Fruit fly (Drosophila melanogaster): ENCODE measurements around the gene Ugt36A1.

Gene Ugt36A1

dm6 chr2L:3573172-3573755, 45.6 kb upstream of the Ugt36A1 start (continued):
- TF ChIP-seq tai (GFP tag; optimal IDR thresholded peaks at IDR 0.05) (no peak), dsf (GFP tag; optimal IDR thresholded peaks at IDR 0.05; ENCODE audit: borderline replicate concordance) (no peak), Dfd (GFP tag; optimal IDR thresholded peaks at IDR 0.05) (no peak), Hr83 (GFP tag; optimal IDR thresholded peaks at IDR 0.05; ENCODE audit: poor library complexity, severe bottlenecking) (peak; percentile 61), br (GFP tag; optimal IDR thresholded peaks at IDR 0.05) (peak; percentile 56)

- TF ChIP-seq Sp1 (GFP tag; optimal IDR thresholded peaks at IDR 0.05): peak; percentile 33
- TF ChIP-seq tai (GFP tag; optimal IDR thresholded peaks at IDR 0.05): no peak
- TF ChIP-seq HLH106 (tag; optimal IDR thresholded peaks at IDR 0.05): peak; percentile 38
- TF ChIP-seq h (GFP tag; optimal IDR thresholded peaks at IDR 0.05): peak; percentile 49
- TF ChIP-seq sv (GFP tag; optimal IDR thresholded peaks at IDR 0.05): peak; percentile 72
- TF ChIP-seq foxo (GFP tag; optimal IDR thresholded peaks at IDR 0.05): peak in 1 of 2 experiments; percentile 41
- TF ChIP-seq Hnf4 (GFP tag; optimal IDR thresholded peaks at IDR 0.05): peak; percentile 47
- peak; percentile 42 for TF ChIP-seq rgr (GFP tag; optimal IDR thresholded peaks at IDR 0.05)
- peak; percentile 34 for TF ChIP-seq br (GFP tag; optimal IDR thresholded peaks at IDR 0.05)
- TF ChIP-seq CrebA (GFP tag; optimal IDR thresholded peaks at IDR 0.05; ENCODE audit: borderline replicate concordance): no peak
- no peak for TF ChIP-seq GATAd (GFP tag; optimal IDR thresholded peaks at IDR 0.05)
- no peak for TF ChIP-seq CG32264 (GFP tag; optimal IDR thresholded peaks at IDR 0.05)
- TF ChIP-seq Dfd (GFP tag; optimal IDR thresholded peaks at IDR 0.05): no peak
- TF ChIP-seq ey (GFP tag; optimal IDR thresholded peaks at IDR 0.05): peak; percentile 58
- no peak for TF ChIP-seq Vsx2 (GFP tag; optimal IDR thresholded peaks at IDR 0.05; ENCODE audit: partially characterized antibody)
- TF ChIP-seq sage (GFP tag; optimal IDR thresholded peaks at IDR 0.05): no peak
- no peak for TF ChIP-seq N (GFP tag; optimal IDR thresholded peaks at IDR 0.05)
Observed at dm6 chr2L:3573907-3574306, 45.0 kb upstream of the Ugt36A1 start.

- TF ChIP-seq pan (optimal IDR thresholded peaks at IDR 0.05): no peak
- peak; percentile 12 for TF ChIP-seq h (GFP tag; optimal IDR thresholded peaks at IDR 0.05)
Observed at dm6 chr2L:3575679-3576442, 43.0 kb upstream of the Ugt36A1 start, which contains the start of gene CG43815. CG43815 (plus strand) TSS chr2L:3576210.

- no peak for TF ChIP-seq Jra (GFP tag; optimal IDR thresholded peaks at IDR 0.05)
- no peak for TF ChIP-seq Rel (GFP tag; optimal IDR thresholded peaks at IDR 0.05)
- no peak for TF ChIP-seq Rel (tag; optimal IDR thresholded peaks at IDR 0.05)
- no peak for TF ChIP-seq CrebA (GFP tag; optimal IDR thresholded peaks at IDR 0.05; ENCODE audit: borderline replicate concordance)
- no peak for TF ChIP-seq CG32264 (GFP tag; optimal IDR thresholded peaks at IDR 0.05)
- TF ChIP-seq foxo (GFP tag; optimal IDR thresholded peaks at IDR 0.05): no peak
- no peak for TF ChIP-seq dsf (GFP tag; optimal IDR thresholded peaks at IDR 0.05; ENCODE audit: borderline replicate concordance)
- no peak for TF ChIP-seq Dfd (GFP tag; optimal IDR thresholded peaks at IDR 0.05)
- TF ChIP-seq Hr83 (GFP tag; optimal IDR thresholded peaks at IDR 0.05; ENCODE audit: poor library complexity, severe bottlenecking): no peak
- TF ChIP-seq Dif (GFP tag; optimal IDR thresholded peaks at IDR 0.05; ENCODE audit: partially characterized antibody): no peak
- no peak for TF ChIP-seq h (GFP tag; optimal IDR thresholded peaks at IDR 0.05)
- TF ChIP-seq GATAd (GFP tag; optimal IDR thresholded peaks at IDR 0.05): no peak
- TF ChIP-seq dl (GFP tag; optimal IDR thresholded peaks at IDR 0.05; ENCODE audit: insufficient read depth in 1 of 2, partially characterized antibody in 2 of 2): no peak
- no peak for TF ChIP-seq woc (GFP tag; optimal IDR thresholded peaks at IDR 0.05)
- TF ChIP-seq tai (GFP tag; optimal IDR thresholded peaks at IDR 0.05): no peak
Observed at dm6 chr2L:3576520-3576919, 42.4 kb upstream of the Ugt36A1 start.

- no peak for TF ChIP-seq dmrt93B (GFP tag; optimal IDR thresholded peaks at IDR 0.05)
- TF ChIP-seq lola (GFP tag; optimal IDR thresholded peaks at IDR 0.05): no peak
- TF ChIP-seq CG9705 (GFP tag; optimal IDR thresholded peaks at IDR 0.05): no peak
- TF ChIP-seq br (GFP tag; optimal IDR thresholded peaks at IDR 0.05): no peak
- no peak for TF ChIP-seq psq (GFP tag; optimal IDR thresholded peaks at IDR 0.05)
- no peak for TF ChIP-seq jim (GFP tag; optimal IDR thresholded peaks at IDR 0.05)
- TF ChIP-seq fru (GFP tag; optimal IDR thresholded peaks at IDR 0.05): peak; percentile 28
- no peak for TF ChIP-seq OdsH (GFP tag; optimal IDR thresholded peaks at IDR 0.05)
- no peak for TF ChIP-seq HLH106 (tag; optimal IDR thresholded peaks at IDR 0.05)
- no peak for TF ChIP-seq Abd-B (GFP tag; optimal IDR thresholded peaks at IDR 0.05)
- TF ChIP-seq rgr (GFP tag; optimal IDR thresholded peaks at IDR 0.05): no peak
- TF ChIP-seq dsf (GFP tag; optimal IDR thresholded peaks at IDR 0.05; ENCODE audit: borderline replicate concordance): no peak
- no peak for TF ChIP-seq Hr78 (GFP tag; optimal IDR thresholded peaks at IDR 0.05)
- TF ChIP-seq dl (GFP tag; optimal IDR thresholded peaks at IDR 0.05; ENCODE audit: insufficient read depth in 1 of 2, partially characterized antibody in 2 of 2): peak; percentile 90 to 94
- no peak for TF ChIP-seq sv (GFP tag; optimal IDR thresholded peaks at IDR 0.05)
- no peak for TF ChIP-seq ey (GFP tag; optimal IDR thresholded peaks at IDR 0.05)
- TF ChIP-seq pan (optimal IDR thresholded peaks at IDR 0.05): no peak
- TF ChIP-seq usp (GFP tag; optimal IDR thresholded peaks at IDR 0.05): no peak
- TF ChIP-seq Hnf4 (GFP tag; optimal IDR thresholded peaks at IDR 0.05): no peak
- no peak for TF ChIP-seq foxo (GFP tag; optimal IDR thresholded peaks at IDR 0.05)
- no peak for TF ChIP-seq brk (GFP tag; optimal IDR thresholded peaks at IDR 0.05)
- TF ChIP-seq Myc (optimal IDR thresholded peaks at IDR 0.05): no peak
- TF ChIP-seq tai (GFP tag; optimal IDR thresholded peaks at IDR 0.05): no peak
- peak; percentile 96 for TF ChIP-seq Vsx2 (GFP tag; optimal IDR thresholded peaks at IDR 0.05; ENCODE audit: partially characterized antibody)
Observed at dm6 chr2L:3580668-3581172, 38.2 kb upstream of the Ugt36A1 start, which contains the start of gene sob. sob (minus strand) TSS chr2L:3580769.

Data from whole organism, wandering third instar larva.